Worm (Caenorhabditis elegans) whole organism, L3 larva: ENCODE results near the gene srh-174.

ENCODE experiments used
- R02D3.7 ChIP-seq: fragments of 150-350 bp; optimal IDR thresholded peaks from 2 replicates; lab custom pipeline; 2014; ENCODE audit warnings: missing biosample characterization, missing genetic modification characterization
- aly-2 ChIP-seq: fragments of 150-350 bp; optimal IDR thresholded peaks from 2 replicates; lab custom pipeline; 2014; ENCODE audit warnings: missing biosample characterization, missing genetic modification characterization
- ceh-16 ChIP-seq: sonication (generic microtip); optimal IDR thresholded peaks from 2 replicates; lab custom pipeline; 2017; ENCODE audit warnings: missing biosample characterization, missing genetic modification characterization
- ceh-28 ChIP-seq: fragments of 150-350 bp; optimal IDR thresholded peaks from 2 replicates; lab custom pipeline; 2014; ENCODE audit warnings: missing biosample characterization, missing genetic modification reagents, missing genetic modification characterization
- ceh-82 ChIP-seq: fragments of 150-350 bp; optimal IDR thresholded peaks from 2 replicates; lab custom pipeline; 2014; ENCODE audit warnings: missing biosample characterization, missing genetic modification characterization
- ceh-9 ChIP-seq: sonication (generic microtip); optimal IDR thresholded peaks from 2 replicates; lab custom pipeline; 2018; ENCODE audit warnings: missing biosample characterization, missing genetic modification characterization
- daf-12 ChIP-seq: fragments of 150-350 bp; optimal IDR thresholded peaks from 2 replicates; lab custom pipeline; 2014; ENCODE audit warnings: missing biosample characterization, missing genetic modification reagents, missing genetic modification characterization
- egl-5 ChIP-seq: fragments of 150-350 bp; optimal IDR thresholded peaks from 2 replicates; lab custom pipeline; 2017; ENCODE audit warnings: missing biosample characterization, missing genetic modification reagents, missing genetic modification characterization, inconsistent platforms
- elt-1 ChIP-seq: fragments of 150-350 bp; optimal IDR thresholded peaks from 2 replicates; lab custom pipeline; 2014; ENCODE audit warnings: missing biosample characterization, missing genetic modification characterization
- fkh-10 ChIP-seq: sonication (generic microtip); optimal IDR thresholded peaks from 2 replicates; lab custom pipeline; 2017; ENCODE audit warnings: missing biosample characterization, missing genetic modification reagents, missing genetic modification characterization
- fkh-2 ChIP-seq: fragments of 150-350 bp; optimal IDR thresholded peaks from 2 replicates; lab custom pipeline; 2014; ENCODE audit warnings: missing biosample characterization, missing genetic modification reagents, missing genetic modification characterization
- fos-1 ChIP-seq: fragments of 150-350 bp; optimal IDR thresholded peaks from 2 replicates; lab custom pipeline; 2014; ENCODE audit warnings: missing biosample characterization, missing genetic modification characterization
- hmg-11 ChIP-seq: sonication (generic microtip); optimal IDR thresholded peaks from 2 replicates; lab custom pipeline; 2016; ENCODE audit warnings: missing genetic modification characterization, missing compliant biosample characterization
- lin-15B ChIP-seq: fragments of 150-350 bp; optimal IDR thresholded peaks from 2 replicates; lab custom pipeline; 2014; ENCODE audit warnings: missing biosample characterization, missing genetic modification characterization
- lin-39 ChIP-seq: fragments of 150-350 bp; optimal IDR thresholded peaks from 2 replicates; lab custom pipeline; 2018; ENCODE audit warnings: missing biosample characterization, missing genetic modification reagents, missing genetic modification characterization
- mdl-1 ChIP-seq: fragments of 150-350 bp; optimal IDR thresholded peaks from 2 replicates; lab custom pipeline; 2014; ENCODE audit warnings: missing biosample characterization, missing genetic modification characterization
- mml-1 ChIP-seq: fragments of 150-350 bp; sonication (generic microtip); optimal IDR thresholded peaks from 3 replicates; lab custom pipeline; 2014; ENCODE audit warnings: missing biosample characterization, missing genetic modification characterization
- nhr-11 ChIP-seq: fragments of 150-350 bp; optimal IDR thresholded peaks from 2 replicates; lab custom pipeline; 2014; ENCODE audit warnings: missing biosample characterization, missing genetic modification characterization
- nhr-237 ChIP-seq: fragments of 150-350 bp; optimal IDR thresholded peaks from 2 replicates; lab custom pipeline; 2014; ENCODE audit warnings: missing biosample characterization, missing genetic modification characterization
- nhr-25 ChIP-seq: sonication (generic microtip); optimal IDR thresholded peaks from 2 replicates; lab custom pipeline; 2017; ENCODE audit warnings: missing biosample characterization, missing genetic modification characterization
- nhr-28 ChIP-seq: fragments of 150-350 bp; optimal IDR thresholded peaks from 2 replicates; lab custom pipeline; 2014; ENCODE audit warnings: missing biosample characterization, missing genetic modification characterization
- nhr-43 ChIP-seq: sonication (generic microtip); optimal IDR thresholded peaks from 2 replicates; lab custom pipeline; 2016; ENCODE audit warnings: mild to moderate bottlenecking, missing genetic modification characterization, missing compliant biosample characterization; ENCODE audit not compliant: poor library complexity, severe bottlenecking
- nhr-67 ChIP-seq: fragments of 150-350 bp; optimal IDR thresholded peaks from 2 replicates; lab custom pipeline; 2014; ENCODE audit warnings: missing biosample characterization, missing genetic modification characterization
- nhr-76 ChIP-seq: fragments of 150-350 bp; sonication (generic microtip); optimal IDR thresholded peaks from 5 replicates; lab custom pipeline; 2014; ENCODE audit warnings: missing biosample characterization, missing genetic modification characterization
- nhr-77 ChIP-seq: fragments of 150-350 bp; optimal IDR thresholded peaks from 2 replicates; lab custom pipeline; 2014; ENCODE audit warnings: missing biosample characterization, missing genetic modification characterization
- pha-4 ChIP-seq: fragments of 150-350 bp; optimal IDR thresholded peaks from 2 replicates; lab custom pipeline; 2014; ENCODE audit warnings: missing biosample characterization, missing genetic modification reagents, missing genetic modification characterization
- pqm-1 ChIP-seq: fragments of 150-350 bp; optimal IDR thresholded peaks from 2 replicates; lab custom pipeline; 2017; ENCODE audit warnings: missing biosample characterization, missing genetic modification characterization, inconsistent platforms
- sea-2 ChIP-seq: fragments of 150-350 bp; sonication (generic microtip); optimal IDR thresholded peaks from 4 replicates; lab custom pipeline; 2014; ENCODE audit warnings: missing biosample characterization, missing genetic modification reagents, missing genetic modification characterization
- skn-1 ChIP-seq: fragments of 150-350 bp; optimal IDR thresholded peaks from 2 replicates; lab custom pipeline; 2014; ENCODE audit warnings: missing biosample characterization, missing genetic modification characterization
- snpc-4 ChIP-seq: fragments of 150-350 bp; optimal IDR thresholded peaks from 2 replicates; lab custom pipeline; 2014; ENCODE audit warnings: missing biosample characterization, missing genetic modification characterization
- tbx-2 ChIP-seq: sonication (generic microtip); optimal IDR thresholded peaks from 2 replicates; lab custom pipeline; 2016; ENCODE audit warnings: mild to moderate bottlenecking, missing genetic modification characterization, missing compliant biosample characterization
- unc-39 ChIP-seq: sonication (generic microtip); optimal IDR thresholded peaks from 4 replicates; lab custom pipeline; 2017; ENCODE audit warnings: missing biosample characterization, missing genetic modification characterization
- unc-62 ChIP-seq: fragments of 150-350 bp; sonication (generic microtip); optimal IDR thresholded peaks from 4 replicates; lab custom pipeline; 2014; ENCODE audit warnings: missing biosample characterization, missing genetic modification reagents, missing genetic modification characterization
- zag-1 ChIP-seq: fragments of 150-350 bp; optimal IDR thresholded peaks from 2 replicates; lab custom pipeline; 2014; ENCODE audit warnings: missing biosample characterization, missing genetic modification characterization
- ztf-11 ChIP-seq: fragments of 150-350 bp; optimal IDR thresholded peaks from 2 replicates; lab custom pipeline; 2014; ENCODE audit warnings: missing biosample characterization, missing genetic modification characterization
- ztf-4 ChIP-seq: fragments of 150-350 bp; optimal IDR thresholded peaks from 2 replicates; lab custom pipeline; 2014; ENCODE audit warnings: missing biosample characterization, missing genetic modification characterization

Gene srh-174

DNA sequence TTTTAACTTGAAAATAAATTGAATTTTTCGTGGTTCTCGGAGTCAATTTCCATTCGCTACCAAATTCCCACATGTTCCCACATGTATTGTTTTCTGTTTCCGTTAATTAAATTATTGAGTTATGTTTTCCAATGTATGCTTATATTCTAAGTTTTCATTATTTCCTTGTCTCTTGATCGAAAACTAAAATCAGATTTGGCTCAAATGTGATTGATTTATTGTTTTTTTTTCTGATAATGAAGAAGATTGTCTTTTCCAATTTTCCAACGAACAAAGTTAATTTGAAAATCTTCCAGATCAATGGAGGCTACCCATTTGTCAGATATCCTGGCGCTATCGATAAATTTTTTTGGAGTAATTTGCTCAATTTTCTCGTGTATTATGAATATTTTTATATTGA lies 4.8 kb upstream of the srh-174 start, which contains the start of gene srbc-25:
Gene srbc-25, plus strand, starts transcription at position 301 of the 400 bp plus-strand sequence.
- no peak for TF ChIP-seq daf-12 (tag; lab: Kevin White, UChicago)
- no peak for TF ChIP-seq R02D3.7
- no peak for TF ChIP-seq nhr-43 (tag; lab: Kevin White, UChicago)
- TF ChIP-seq nhr-77 (tag; lab: Kevin White, UChicago) = no peak
- no peak for TF ChIP-seq ztf-4 (tag; lab: Kevin White, UChicago)
- TF ChIP-seq nhr-28 = no peak
- TF ChIP-seq ceh-9 (tag; lab: Kevin White, UChicago) = no peak
- no peak for TF ChIP-seq nhr-67 (tag; lab: Kevin White, UChicago)
- TF ChIP-seq fos-1 (tag; lab: Kevin White, UChicago) = no peak
- TF ChIP-seq elt-1 (tag; lab: Kevin White, UChicago) = no peak
- no peak for TF ChIP-seq egl-5
- no peak for TF ChIP-seq sea-2

ce11 chrV:17177967-17178366 lies 590 bp upstream of the srh-174 start, which contains the start of gene srsx-1:
Gene srsx-1, minus strand, starts transcription at chrV:17178067.
- TF ChIP-seq nhr-67 (tag; lab: Kevin White, UChicago) (no peak), fos-1 (tag; lab: Kevin White, UChicago) (no peak)
- TF ChIP-seq, all 47 proteins: peak for 0

DNA sequence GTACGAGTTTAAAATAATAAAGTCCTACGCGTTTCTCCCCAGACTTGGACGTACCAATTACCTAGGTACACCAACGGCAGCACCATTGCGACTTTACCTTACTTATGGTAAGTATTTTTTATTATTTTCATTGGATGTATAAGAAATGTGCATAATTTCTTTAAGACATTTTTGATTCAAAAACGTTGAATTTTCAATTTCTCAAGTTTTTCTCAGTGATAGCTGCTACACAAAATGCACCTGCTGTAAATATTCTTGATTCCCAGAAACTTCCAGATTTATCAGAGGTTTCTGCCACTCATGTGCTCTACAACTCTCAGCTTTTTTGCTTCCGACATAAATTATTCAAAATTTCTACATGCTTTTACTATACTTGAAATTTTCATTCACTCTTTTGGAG lies 3.5 kb downstream of the srh-174 start, which contains the start of gene srh-159:
Gene srh-159, plus strand, starts transcription at position 301 of the 400 bp plus-strand sequence.
- TF ChIP-seq nhr-11 (tag; lab: Kevin White, UChicago) (no peak), ceh-82 (tag; lab: Kevin White, UChicago) (no peak), daf-12 (tag; lab: Kevin White, UChicago) (no peak), mdl-1 (tag; lab: Kevin White, UChicago) (no peak), ztf-11 (tag; lab: Kevin White, UChicago) (no peak), aly-2 (tag; lab: Kevin White, UChicago) (no peak), nhr-43 (tag; lab: Kevin White, UChicago) (no peak), tbx-2 (tag; lab: Kevin White, UChicago) (no peak), mml-1 (tag; lab: Kevin White, UChicago) (no peak)

ce11 chrV:17190399-17190798 lies 11.8 kb downstream of the srh-174 start, which contains the start of gene str-199:
Gene str-199, minus strand, starts transcription at chrV:17190499.
- TF ChIP-seq pqm-1 (no peak), nhr-43 (tag; lab: Kevin White, UChicago) (no peak), ztf-4 (tag; lab: Kevin White, UChicago) (no peak), skn-1 (tag; lab: Kevin White, UChicago) (no peak), nhr-237 (tag; lab: Kevin White, UChicago) (no peak), elt-1 (tag; lab: Kevin White, UChicago) (no peak), fkh-10 (no peak), pha-4 (tag; lab: Kevin White, UChicago) (no peak)
- TF ChIP-seq, all 47 proteins: peak for 0

ce11 chrV:17192238-17192637 lies 13.7 kb downstream of the srh-174 start, which contains the start of gene srz-47:
Gene srz-47, minus strand, starts transcription at chrV:17192338.
- TF ChIP-seq nhr-67 (tag; lab: Kevin White, UChicago) (no peak), ceh-16 (no peak), lin-15B (tag; lab: Kevin White, UChicago) (no peak), ceh-28 (tag; lab: Kevin White, UChicago) (no peak), unc-62 (no peak), sea-2 (no peak)

DNA sequence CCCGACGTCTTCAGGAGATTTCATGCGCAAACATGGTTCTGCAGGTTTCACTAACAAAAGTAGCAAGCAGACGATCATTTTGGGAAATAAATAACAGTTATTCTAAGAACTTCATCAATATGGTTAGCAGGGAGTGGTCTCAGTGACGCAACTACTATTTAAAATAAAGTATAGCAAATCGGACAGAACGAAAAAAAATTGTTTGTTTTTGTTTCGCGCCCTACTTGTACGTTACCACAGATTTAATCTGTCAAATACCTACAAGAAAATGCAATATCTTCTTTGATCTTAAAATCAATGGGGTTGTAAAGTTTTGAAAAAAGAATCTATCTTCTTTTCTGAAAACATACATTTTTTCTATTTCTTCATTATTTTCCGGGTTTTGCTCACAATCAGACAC lies 20.4 kb downstream of the srh-174 start, which contains the start of gene srz-96:
Gene srz-96, plus strand, starts transcription at position 301 of the 400 bp plus-strand sequence.
- TF ChIP-seq fkh-2 (tag; lab: Kevin White, UChicago) (no peak), unc-39 (tag; lab: Kevin White, UChicago) (no peak), nhr-237 (tag; lab: Kevin White, UChicago) (no peak), ceh-9 (tag; lab: Kevin White, UChicago) (no peak), zag-1 (tag; lab: Kevin White, UChicago) (no peak), hmg-11 (no peak), snpc-4 (tag; lab: Kevin White, UChicago) (no peak), nhr-76 (tag; lab: Kevin White, UChicago) (no peak), skn-1 (tag; lab: Kevin White, UChicago) (no peak), nhr-25 (tag; lab: Kevin White, UChicago) (no peak), lin-39 (no peak), lin-15B (tag; lab: Kevin White, UChicago) (no peak), sea-2 (no peak)
- TF ChIP-seq, all 47 proteins: peak for 0
